Worm (Caenorhabditis elegans): ENCODE data around the gene Y19D10B.8.
"Not testable (repeated sequence)": the region's sequence is repeated elsewhere in the genome, so short reads cannot be mapped to it uniquely, and the experiment has no call there.

Y19D10B.8 gene

DNA sequence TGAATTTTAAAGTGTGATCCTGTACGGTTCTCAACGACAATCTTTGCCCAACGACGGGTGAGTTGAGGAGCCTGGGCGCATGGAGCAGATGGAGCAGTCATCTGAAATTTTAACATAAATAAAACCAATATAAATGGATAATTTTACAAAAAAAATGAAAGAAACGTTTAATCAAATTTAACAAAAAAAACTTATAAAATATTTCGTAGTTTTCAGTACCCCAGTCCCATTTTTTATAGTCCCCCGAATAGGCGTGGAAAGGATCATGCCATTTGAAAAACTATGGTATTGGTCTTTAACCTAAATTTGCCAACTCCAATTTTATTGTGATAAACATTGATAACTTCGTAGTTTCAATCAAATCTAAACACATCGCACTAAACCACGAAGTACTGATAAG lies 24.2 kb upstream of the Y19D10B.8 start, which contains the start of gene pud-3:
TSS of gene pud-3 (minus strand) at position 101 of the 400 bp plus-strand sequence.
- TF ChIP-seq daf-16 (GFP tag; optimal IDR thresholded peaks at IDR 0.05) = no peak
- peak; percentile 61 for TF ChIP-seq daf-16 (tag; optimal IDR thresholded peaks at IDR 0.05)
- no peak for TF ChIP-seq cey-2 (tag; optimal IDR thresholded peaks at IDR 0.05; ENCODE audit: borderline replicate concordance, insufficient read depth)
- no peak for TF ChIP-seq lim-7 (GFP tag; IDR thresholded peaks at IDR 0.05)
- no peak for TF ChIP-seq ceh-44 (GFP tag; IDR thresholded peaks at IDR 0.05)
- TF ChIP-seq F44E2.7 (GFP tag; IDR thresholded peaks at IDR 0.05) = no peak
- no peak for TF ChIP-seq R02D3.7 (tag; optimal IDR thresholded peaks at IDR 0.05)
- no peak for TF ChIP-seq zfp-3 (GFP tag; conservative IDR thresholded peaks at IDR 0.05)
- TF ChIP-seq php-3 (GFP tag; IDR thresholded peaks at IDR 0.05) = no peak
- TF ChIP-seq nhr-28 (tag; optimal IDR thresholded peaks at IDR 0.05) = no peak
- TF ChIP-seq egl-43 (GFP tag; IDR thresholded peaks at IDR 0.05) = no peak
- no peak for TF ChIP-seq daf-12 (tag; optimal IDR thresholded peaks at IDR 0.05)
- no peak for TF ChIP-seq nhr-41 (GFP tag; IDR thresholded peaks at IDR 0.05)
- no peak for TF ChIP-seq nhr-10 (tag; optimal IDR thresholded peaks at IDR 0.05)
- TF ChIP-seq dpl-1 (GFP tag; optimal IDR thresholded peaks at IDR 0.05) = no peak
- peak; percentile 10 for TF ChIP-seq dve-1 (tag; optimal IDR thresholded peaks at IDR 0.05; ENCODE audit: insufficient read depth)

DNA sequence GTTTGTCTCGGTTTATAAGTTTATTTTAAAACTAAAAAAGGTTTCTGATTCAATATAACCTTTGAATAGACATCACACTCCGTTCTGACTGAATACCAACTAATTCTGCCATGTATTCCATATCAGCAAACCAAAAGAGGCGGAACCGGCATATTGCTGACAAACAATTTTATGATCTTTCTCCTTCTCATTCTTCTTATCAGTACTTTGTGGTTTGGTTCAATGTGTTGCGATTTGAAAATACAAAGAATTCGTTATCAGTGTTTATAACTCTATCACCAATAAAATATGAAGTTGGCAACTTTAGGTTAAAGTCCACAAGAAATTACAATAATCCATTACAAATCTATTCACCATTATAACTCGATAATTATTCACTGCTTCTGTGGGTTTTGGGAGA lies 23.5 kb upstream of the Y19D10B.8 start:
- TF ChIP-seq hlh-11 (tag; optimal IDR thresholded peaks at IDR 0.05) = peak; percentile 74
- TF ChIP-seq dve-1 (tag; optimal IDR thresholded peaks at IDR 0.05; ENCODE audit: insufficient read depth) = peak; percentile 88
- TF ChIP-seq tra-1 (GFP tag; IDR thresholded peaks at IDR 0.05) = peak; percentile 38; the same call in 1 of the 2 replicates
- no peak for TF ChIP-seq nhr-48 (tag; optimal IDR thresholded peaks at IDR 0.05)
- peak; percentile 92 for TF ChIP-seq dmd-6 (GFP tag; IDR thresholded peaks at IDR 0.05)
- no peak for TF ChIP-seq nhr-6 (tag; optimal IDR thresholded peaks at IDR 0.05)
- no peak for TF ChIP-seq daf-16 (GFP tag; optimal IDR thresholded peaks at IDR 0.05)
- peak; percentile 93 for TF ChIP-seq daf-16 (tag; optimal IDR thresholded peaks at IDR 0.05)
- peak; percentile 90 for TF ChIP-seq pqm-1 (tag; optimal IDR thresholded peaks at IDR 0.05)
- no peak for TF ChIP-seq aly-2 (tag; optimal IDR thresholded peaks at IDR 0.05)
- TF ChIP-seq cey-2 (tag; optimal IDR thresholded peaks at IDR 0.05; ENCODE audit: borderline replicate concordance, insufficient read depth) = no peak
- TF ChIP-seq tag-97 (GFP tag; IDR thresholded peaks at IDR 0.05) = no peak
- peak; percentile 87 for TF ChIP-seq php-3 (GFP tag; IDR thresholded peaks at IDR 0.05)
- TF ChIP-seq nhr-10 (tag; optimal IDR thresholded peaks at IDR 0.05) = peak; percentile 21
- TF ChIP-seq R02D3.7 (tag; optimal IDR thresholded peaks at IDR 0.05) = no peak
- peak; percentile 85 for TF ChIP-seq nhr-28 (tag; optimal IDR thresholded peaks at IDR 0.05)
- peak; percentile 57 for TF ChIP-seq nhr-102 (tag; optimal IDR thresholded peaks at IDR 0.05)
- TF ChIP-seq mxl-3 (GFP tag; optimal IDR thresholded peaks at IDR 0.05) = no peak
- TF ChIP-seq lin-1 (GFP tag; IDR thresholded peaks at IDR 0.05) = peak; percentile 69; the same call in 1 of the 2 replicates
- peak; percentile 91 for TF ChIP-seq nhr-77 (tag; optimal IDR thresholded peaks at IDR 0.05)
- peak in 1 of 2 experiments; percentile 84 for TF ChIP-seq unc-62 (GFP tag; optimal IDR thresholded peaks at IDR 0.05 in 1 of 2)
- TF ChIP-seq unc-62 (tag; optimal IDR thresholded peaks at IDR 0.05) = no peak

DNA sequence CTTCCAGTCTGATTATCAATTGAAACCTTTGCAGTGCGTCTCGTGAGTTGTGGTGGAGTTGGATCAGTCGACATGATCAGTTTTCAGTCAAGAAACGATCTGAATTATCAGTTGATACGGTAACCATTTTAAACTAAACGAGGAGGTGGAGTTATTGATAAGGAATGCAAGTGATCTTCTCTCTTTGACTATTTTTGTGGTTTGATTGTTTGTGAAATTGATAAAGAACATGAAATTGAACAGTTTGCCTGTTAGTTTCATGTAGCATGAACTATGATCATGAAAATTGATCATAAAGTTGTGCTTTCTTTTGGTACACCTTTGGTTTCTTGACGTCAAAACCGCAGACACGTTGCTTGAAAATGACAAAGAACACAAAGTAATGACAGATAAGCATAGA lies 21.7 kb upstream of the Y19D10B.8 start, which contains the start of gene pud-1.2:
TSS of gene pud-1.2 (minus strand) at position 101 of the 400 bp plus-strand sequence.
- TF ChIP-seq ceh-28 (tag; optimal IDR thresholded peaks at IDR 0.05); mxl-2 (GFP tag; conservative IDR thresholded peaks at IDR 0.05); D1046.2 (GFP tag; IDR thresholded peaks at IDR 0.05): not testable (repeated sequence)

ce11 chrV:2321001-2321400 lies 20.2 kb upstream of the Y19D10B.8 start, which contains the start of gene Y19D10B.6:
Gene Y19D10B.6 (minus strand): TSS chrV:2321101.
- not testable (repeated sequence) for TF ChIP-seq daf-16 (GFP tag; optimal IDR thresholded peaks at IDR 0.05); daf-16 (tag; optimal IDR thresholded peaks at IDR 0.05); nhr-76 (tag; optimal IDR thresholded peaks at IDR 0.05); nhr-41 (GFP tag; IDR thresholded peaks at IDR 0.05)

Data from whole organism, L4 larva.